1 fruit fly cellular context compared by ENCODE assay signal in the genomic region with DNA sequence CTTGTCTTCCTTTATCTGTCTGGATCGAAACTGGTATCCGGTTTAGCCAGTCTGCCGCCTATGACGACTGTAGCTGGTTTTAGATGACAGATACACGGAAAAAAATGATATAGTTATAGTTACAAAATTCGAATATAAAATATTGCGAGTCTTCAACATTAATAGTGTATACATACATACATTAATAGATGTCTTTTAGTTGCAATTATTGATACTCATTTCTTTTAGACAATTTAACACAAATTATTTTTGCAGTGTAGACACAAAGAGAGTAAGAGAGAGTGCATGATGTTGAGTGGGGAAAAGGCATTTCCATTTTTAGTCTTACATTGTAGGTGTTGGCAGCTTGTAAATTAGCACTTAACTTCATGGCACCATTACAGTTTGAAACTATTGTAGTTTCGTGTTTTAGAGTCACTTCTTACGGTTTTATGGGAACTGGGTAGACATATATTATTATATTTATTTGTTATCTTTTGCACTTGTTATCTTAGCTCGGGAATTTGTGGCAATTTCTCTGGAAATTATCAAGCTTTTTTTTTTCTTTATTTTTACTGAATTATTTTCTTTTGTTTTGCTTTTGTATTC.
TF ChIP-seq lines count a peak whose summit lies in the region.

No protein-coding gene starts in this region.

TF ChIP-seq in whole organism, embryonic, 481 proteins besides CTCF, POLR2A, EP300 and RAD21 (continued from another document and continues in another):
- TF ChIP-seq prd (optimal IDR thresholded peaks at IDR 0.05; lab: Kevin White, UChicago) (no peak), prd (GFP tag; IDR thresholded peaks at IDR 0.05; lab: Robert Waterston, UW) (no peak), CG14710 (tag; optimal IDR thresholded peaks at IDR 0.05; lab: Kevin White, UChicago) (no peak), CG42726 (GFP tag; IDR thresholded peaks at IDR 0.05; lab: Robert Waterston, UW; ENCODE audit: partially characterized antibody) (no peak), CG8765 (GFP tag; IDR thresholded peaks at IDR 0.05; lab: Robert Waterston, UW) (no peak), Hand (GFP tag; optimal IDR thresholded peaks at IDR 0.05; lab: Kevin White, UChicago) (peak; percentile 56), pita (GFP tag; optimal IDR thresholded peaks at IDR 0.05; lab: Kevin White, UChicago) (no peak), Lim3 (GFP tag; IDR thresholded peaks at IDR 0.05; lab: Robert Waterston, UW) (no peak), YL-1 (GFP tag; optimal IDR thresholded peaks at IDR 0.05; lab: Kevin White, UChicago) (peak; percentile 48), CG15479 (GFP tag; optimal IDR thresholded peaks at IDR 0.05; lab: Kevin White, UChicago) (no peak), dmrt99B (tag; optimal IDR thresholded peaks at IDR 0.05; lab: Kevin White, UChicago) (peak; percentile 4), CG18619 (GFP tag; optimal IDR thresholded peaks at IDR 0.05; lab: Kevin White, UChicago) (peak; percentile 74), Ets97D (GFP tag; optimal IDR thresholded peaks at IDR 0.05; lab: Kevin White, UChicago) (no peak), MTF-1 (GFP tag; optimal IDR thresholded peaks at IDR 0.05; lab: Kevin White, UChicago; ENCODE audit: borderline replicate concordance) (no peak), danr (GFP tag; IDR thresholded peaks at IDR 0.05; lab: Robert Waterston, UW) (no peak), bowl (GFP tag; IDR thresholded peaks at IDR 0.05; lab: Robert Waterston, UW) (peak; percentile 71; the same call in 1 of the 2 replicates), run (tag; optimal IDR thresholded peaks at IDR 0.05; lab: Kevin White, UChicago) (peak; percentile 81), CG10979 (tag; optimal IDR thresholded peaks at IDR 0.05; lab: Kevin White, UChicago) (no peak), slou (GFP tag; optimal IDR thresholded peaks at IDR 0.05; lab: Kevin White, UChicago) (no peak), mam (GFP tag; optimal IDR thresholded peaks at IDR 0.05; lab: Kevin White, UChicago) (peak; percentile 40), CG12942 (GFP tag; optimal IDR thresholded peaks at IDR 0.05; lab: Kevin White, UChicago) (peak; percentile 77), ase (GFP tag; IDR thresholded peaks at IDR 0.05; lab: Robert Waterston, UW) (no peak), sc (optimal IDR thresholded peaks at IDR 0.05; lab: Kevin White, UChicago) (no peak), sc (GFP tag; optimal IDR thresholded peaks at IDR 0.05; lab: Kevin White, UChicago) (peak; percentile 86), CG2889 (GFP tag; IDR thresholded peaks at IDR 0.05; lab: Robert Waterston, UW) (peak; percentile 66; the same call in 1 of the 3 replicates), lab (GFP tag; optimal IDR thresholded peaks at IDR 0.05; lab: Kevin White, UChicago) (no peak), Hsf (GFP tag; optimal IDR thresholded peaks at IDR 0.05; lab: Kevin White, UChicago) (peak; percentile 87), H2.0 (GFP tag; IDR thresholded peaks at IDR 0.05; lab: Robert Waterston, UW) (peak; percentile 82), CG11560 (tag; IDR thresholded peaks at IDR 0.05; lab: Robert Waterston, UW) (no peak), al (GFP tag; IDR thresholded peaks at IDR 0.05; lab: Robert Waterston, UW) (peak; percentile 47; the same call in 1 of the 2 replicates), CG14860 (GFP tag; IDR thresholded peaks at IDR 0.05; lab: Robert Waterston, UW; ENCODE audit: partially characterized antibody) (no peak), chinmo (GFP tag; IDR thresholded peaks at IDR 0.05; lab: Robert Waterston, UW; ENCODE audit: partially characterized antibody) (no peak), pum (GFP tag; optimal IDR thresholded peaks at IDR 0.05; lab: Kevin White, UChicago) (peak; percentile 4), fu2 (GFP tag; optimal IDR thresholded peaks at IDR 0.05; lab: Kevin White, UChicago) (peak; percentile 61), ap (GFP tag; IDR thresholded peaks at IDR 0.05; lab: Robert Waterston, UW) (peak; percentile 72), CG9727 (GFP tag; optimal IDR thresholded peaks at IDR 0.05; lab: Kevin White, UChicago) (no peak), twi (tag; optimal IDR thresholded peaks at IDR 0.05; lab: Kevin White, UChicago) (peak; percentile 81), gro (GFP tag; optimal IDR thresholded peaks at IDR 0.05; lab: Kevin White, UChicago) (no peak), CG3726 (GFP tag; IDR thresholded peaks at IDR 0.05; lab: Robert Waterston, UW) (no peak), insv (GFP tag; optimal IDR thresholded peaks at IDR 0.05; lab: Kevin White, UChicago) (peak in 1 of 2 experiments; percentile 32), CG6854 (GFP tag; optimal IDR thresholded peaks at IDR 0.05; lab: Kevin White, UChicago) (no peak), esg (GFP tag; conservative IDR thresholded peaks at IDR 0.05; lab: Robert Waterston, UW) (no peak), Mrtf (GFP tag; IDR thresholded peaks at IDR 0.05; lab: Robert Waterston, UW) (peak; percentile 57; the same call in 1 of the 3 replicates), Hr39 (optimal IDR thresholded peaks at IDR 0.05; lab: Kevin White, UChicago) (no peak), HLHmδ (GFP tag; optimal IDR thresholded peaks at IDR 0.05; lab: Kevin White, UChicago) (no peak), p53 (GFP tag; optimal IDR thresholded peaks at IDR 0.05; lab: Kevin White, UChicago) (no peak), E2f1 (GFP tag; IDR thresholded peaks at IDR 0.05; lab: Robert Waterston, UW) (no peak), disco-r (GFP tag; optimal IDR thresholded peaks at IDR 0.05; lab: Kevin White, UChicago) (peak; percentile 60), sisA (GFP tag; IDR thresholded peaks at IDR 0.05; lab: Robert Waterston, UW) (no peak; the same call in 1 of the 2 replicates), zfh1 (GFP tag; IDR thresholded peaks at IDR 0.05; lab: Robert Waterston, UW) (peak; percentile 87), NFAT (GFP tag; IDR thresholded peaks at IDR 0.05; lab: Robert Waterston, UW) (no peak), ERR (GFP tag; optimal IDR thresholded peaks at IDR 0.05; lab: Kevin White, UChicago) (no peak), Vsx1 (GFP tag; optimal IDR thresholded peaks at IDR 0.05; lab: Kevin White, UChicago) (peak; percentile 74), CG18011 (GFP tag; optimal IDR thresholded peaks at IDR 0.05; lab: Kevin White, UChicago) (peak; percentile 7), CG4424 (GFP tag; optimal IDR thresholded peaks at IDR 0.05; lab: Kevin White, UChicago) (no peak), fd102C (GFP tag; optimal IDR thresholded peaks at IDR 0.05; lab: Kevin White, UChicago) (no peak), CG2875 (GFP tag; optimal IDR thresholded peaks at IDR 0.05; lab: Kevin White, UChicago) (peak; percentile 88), CrebB (tag; optimal IDR thresholded peaks at IDR 0.05; lab: Kevin White, UChicago) (peak; percentile 90), CG14441 (GFP tag; IDR thresholded peaks at IDR 0.05; lab: Robert Waterston, UW) (no peak), CG12155 (GFP tag; optimal IDR thresholded peaks at IDR 0.05; lab: Kevin White, UChicago) (peak; percentile 77), CG15514 (GFP tag; optimal IDR thresholded peaks at IDR 0.05; lab: Kevin White, UChicago) (no peak), Blimp-1 (GFP tag; optimal IDR thresholded peaks at IDR 0.05; lab: Kevin White, UChicago) (no peak), D19B (GFP tag; optimal IDR thresholded peaks at IDR 0.05; lab: Kevin White, UChicago) (no peak), nerfin-2 (GFP tag; IDR thresholded peaks at IDR 0.05; lab: Robert Waterston, UW; ENCODE audit: partially characterized antibody) (no peak), D (optimal IDR thresholded peaks at IDR 0.05; lab: Kevin White, UChicago) (no peak), D (GFP tag; optimal IDR thresholded peaks at IDR 0.05; lab: Kevin White, UChicago) (no peak), CG4404 (GFP tag; IDR thresholded peaks at IDR 0.05; lab: Robert Waterston, UW) (no peak), Deaf1 (tag; optimal IDR thresholded peaks at IDR 0.05; lab: Kevin White, UChicago) (no peak), Fer3 (tag; optimal IDR thresholded peaks at IDR 0.05; lab: Kevin White, UChicago) (no peak), CG10462 (GFP tag; optimal IDR thresholded peaks at IDR 0.05; lab: Kevin White, UChicago) (peak; percentile 58), exex (tag; optimal IDR thresholded peaks at IDR 0.05; lab: Kevin White, UChicago) (no peak), usp (GFP tag; optimal IDR thresholded peaks at IDR 0.05; lab: Kevin White, UChicago) (no peak), otp (GFP tag; IDR thresholded peaks at IDR 0.05; lab: Robert Waterston, UW) (0 out of 3 replicates have a peak, but pooled peaks have one; percentile 9), ssp (GFP tag; IDR thresholded peaks at IDR 0.05; lab: Robert Waterston, UW) (peak; percentile 80), CG1603 (tag; optimal IDR thresholded peaks at IDR 0.05; lab: Kevin White, UChicago) (peak; percentile 96), nerfin-1 (tag; optimal IDR thresholded peaks at IDR 0.05; lab: Kevin White, UChicago) (no peak), toy (GFP tag; IDR thresholded peaks at IDR 0.05; lab: Robert Waterston, UW) (no peak), Oli (tag; optimal IDR thresholded peaks at IDR 0.05; lab: Kevin White, UChicago) (peak; percentile 91), B-H1 (GFP tag; IDR thresholded peaks at IDR 0.05; lab: Robert Waterston, UW) (no peak), ftz-f1 (GFP tag; optimal IDR thresholded peaks at IDR 0.05; lab: Kevin White, UChicago) (no peak), dysf (GFP tag; IDR thresholded peaks at IDR 0.05; lab: Robert Waterston, UW) (peak; percentile 79), CG6689 (GFP tag; IDR thresholded peaks at IDR 0.05; lab: Robert Waterston, UW) (no peak), C15 (GFP tag; IDR thresholded peaks at IDR 0.05; lab: Robert Waterston, UW) (no peak), Ets65A (GFP tag; lab: Kevin White, UChicago) (no peak), Hmr (GFP tag; optimal IDR thresholded peaks at IDR 0.05; lab: Kevin White, UChicago) (peak; percentile 76), CG17359 (tag; optimal IDR thresholded peaks at IDR 0.05; lab: Kevin White, UChicago) (no peak), CG31224 (GFP tag; IDR thresholded peaks at IDR 0.05; lab: Robert Waterston, UW) (no peak), Atf3 (GFP tag; optimal IDR thresholded peaks at IDR 0.05; lab: Kevin White, UChicago) (peak; percentile 67), Sin3A (optimal IDR thresholded peaks at IDR 0.05; lab: Kevin White, UChicago) (no peak), CG8924 (tag; optimal IDR thresholded peaks at IDR 0.05; lab: Kevin White, UChicago) (peak; percentile 96), lbe (GFP tag; optimal IDR thresholded peaks at IDR 0.05; lab: Kevin White, UChicago) (peak; percentile 54), CG5180 (GFP tag; optimal IDR thresholded peaks at IDR 0.05; lab: Kevin White, UChicago) (no peak), CG6175 (GFP tag; IDR thresholded peaks at IDR 0.05; lab: Robert Waterston, UW) (no peak), CG1024 (GFP tag; IDR thresholded peaks at IDR 0.05; lab: Robert Waterston, UW) (no peak), pros (GFP tag; optimal IDR thresholded peaks at IDR 0.05; lab: Kevin White, UChicago) (no peak), CG34224 (GFP tag; IDR thresholded peaks at IDR 0.05; lab: Robert Waterston, UW; ENCODE audit: partially characterized antibody) (no peak), da (GFP tag; optimal IDR thresholded peaks at IDR 0.05; lab: Kevin White, UChicago) (peak; percentile 20), Dref (GFP tag; IDR thresholded peaks at IDR 0.05; lab: Robert Waterston, UW) (no peak), CG14014 (GFP tag; IDR thresholded peaks at IDR 0.05; lab: Robert Waterston, UW) (peak; percentile 45; the same call in 1 of the 2 replicates), CG30431 (GFP tag; optimal IDR thresholded peaks at IDR 0.05; lab: Kevin White, UChicago) (peak; percentile 71), CG10274 (GFP tag; optimal IDR thresholded peaks at IDR 0.05; lab: Kevin White, UChicago) (no peak), amos (GFP tag; IDR thresholded peaks at IDR 0.05; lab: Robert Waterston, UW; ENCODE audit: partially characterized antibody) (no peak), cato (GFP tag; optimal IDR thresholded peaks at IDR 0.05; lab: Kevin White, UChicago; ENCODE audit: borderline replicate concordance) (peak; percentile 78), peb (GFP tag; IDR thresholded peaks at IDR 0.05; lab: Robert Waterston, UW) (no peak), kah (GFP tag; optimal IDR thresholded peaks at IDR 0.05; lab: Kevin White, UChicago) (no peak), Gsc (GFP tag; IDR thresholded peaks at IDR 0.05; lab: Robert Waterston, UW) (no peak), Trl (optimal IDR thresholded peaks at IDR 0.05; lab: Kevin White, UChicago) (no peak), Trl (GFP tag; optimal IDR thresholded peaks at IDR 0.05; lab: Kevin White, UChicago) (peak; percentile 27), CG13296 (GFP tag; optimal IDR thresholded peaks at IDR 0.05; lab: Kevin White, UChicago) (no peak), Xrp1 (GFP tag; IDR thresholded peaks at IDR 0.05; lab: Robert Waterston, UW) (no peak), CG17385 (GFP tag; optimal IDR thresholded peaks at IDR 0.05; lab: Kevin White, UChicago) (peak; percentile 89), CG8281 (tag; optimal IDR thresholded peaks at IDR 0.05; lab: Kevin White, UChicago) (no peak), CG4360 (GFP tag; IDR thresholded peaks at IDR 0.05; lab: Robert Waterston, UW) (no peak), HHEX (GFP tag; optimal IDR thresholded peaks at IDR 0.05; lab: Kevin White, UChicago) (no peak), CG1233 (GFP tag; optimal IDR thresholded peaks at IDR 0.05; lab: Kevin White, UChicago) (no peak), CG1792 (GFP tag; optimal IDR thresholded peaks at IDR 0.05; lab: Kevin White, UChicago) (no peak), chn (GFP tag; optimal IDR thresholded peaks at IDR 0.05; lab: Kevin White, UChicago) (peak; percentile 77), CG30020 (tag; optimal IDR thresholded peaks at IDR 0.05; lab: Kevin White, UChicago) (no peak), hb (GFP tag; IDR thresholded peaks at IDR 0.05; lab: Robert Waterston, UW; ENCODE audit: partially characterized antibody) (no peak), hbn (GFP tag; IDR thresholded peaks at IDR 0.05; lab: Robert Waterston, UW; ENCODE audit: partially characterized antibody) (no peak), CoRest (tag; optimal IDR thresholded peaks at IDR 0.05; lab: Kevin White, UChicago) (peak; percentile 92), pan (optimal IDR thresholded peaks at IDR 0.05; lab: Kevin White, UChicago) (no peak), pan (GFP tag; optimal IDR thresholded peaks at IDR 0.05 in 1 of 2, IDR thresholded peaks at IDR 0.05 in 1 of 2) (no peak), bbx (GFP tag; IDR thresholded peaks at IDR 0.05; lab: Robert Waterston, UW; ENCODE audit: partially characterized antibody) (no peak), ash1 (GFP tag; optimal IDR thresholded peaks at IDR 0.05; lab: Kevin White, UChicago) (no peak), CG8359 (GFP tag; optimal IDR thresholded peaks at IDR 0.05; lab: Kevin White, UChicago; ENCODE audit: borderline replicate concordance) (no peak), pho (GFP tag; optimal IDR thresholded peaks at IDR 0.05; lab: Kevin White, UChicago) (peak; percentile 75), CG14050 (GFP tag; IDR thresholded peaks at IDR 0.05; lab: Robert Waterston, UW) (peak; percentile 75)
